Worm (Caenorhabditis elegans) whole organism, L4 larva: ENCODE results near the gene talp-3.

Experiments
- F10B5.3 ChIP-seq: sonication (generic microtip); optimal IDR thresholded peaks from 2 replicates; lab custom pipeline; 2016; ENCODE audit warnings: mild to moderate bottlenecking, missing genetic modification characterization, missing compliant biosample characterization
- F26F4.8 ChIP-seq: fragments of 200-800 bp; sonication (Bioruptor generic); conservative IDR thresholded peaks from 2 replicates; pipeline ENCODE4 v1.3.6; 2022; ENCODE audit warnings: missing genetic modification characterization, missing compliant biosample characterization
- F49E8.2 ChIP-seq: sonication (generic microtip); optimal IDR thresholded peaks from 2 replicates; lab custom pipeline; 2016; ENCODE audit warnings: missing compliant biosample characterization, mild to moderate bottlenecking, missing genetic modification characterization, borderline replicate concordance
- Y105C5A.15 ChIP-seq: fragments of 200-800 bp; sonication (Bioruptor generic); IDR thresholded peaks from 2 replicates; pipeline ENCODE4 v1.3.6; 2022; ENCODE audit warnings: missing genetic modification characterization, missing compliant biosample characterization
- Y5F2A.4 ChIP-seq: fragments of 200-800 bp; sonication (Bioruptor generic); optimal IDR thresholded peaks from 2 replicates; lab custom pipeline; 2018; ENCODE audit warnings: mild to moderate bottlenecking, missing genetic modification characterization, missing compliant biosample characterization
- Y75B8A.6 ChIP-seq: fragments of 200-800 bp; sonication (Bioruptor generic); IDR thresholded peaks from 2 replicates; pipeline ENCODE4 v1.3.6; 2022; ENCODE audit warnings: missing genetic modification reagents, missing genetic modification characterization, missing compliant biosample characterization
- ZK337.2 ChIP-seq: fragments of 200-800 bp; sonication (Bioruptor generic); IDR thresholded peaks from 2 replicates; pipeline ENCODE4 v1.3.6; 2022; ENCODE audit warnings: missing genetic modification reagents, missing genetic modification characterization, missing compliant biosample characterization
- ZK546.5 ChIP-seq, 2 experiments: sonication (generic microtip); optimal IDR thresholded peaks; 2 replicates each; lab custom pipeline; 2017; ENCODE audit warnings: missing biosample characterization in 2 of 2, missing genetic modification characterization in 2 of 2
- aha-1 ChIP-seq: fragments of 150-350 bp; peaks from one replicate; lab custom pipeline; 2014; ENCODE audit warnings: missing biosample characterization, missing genetic modification characterization
- ama-1 ChIP-seq: fragments of 150-350 bp; optimal IDR thresholded peaks from 2 replicates; lab custom pipeline; 2014; ENCODE audit warnings: inconsistent platforms, mixed read lengths
- ceh-20 ChIP-seq: fragments of 200-800 bp; sonication (Bioruptor generic); IDR thresholded peaks from 2 replicates; pipeline ENCODE4 v1.3.6; 2022; ENCODE audit warnings: missing genetic modification reagents, missing genetic modification characterization, missing compliant biosample characterization
- ceh-44 ChIP-seq: fragments of 200-800 bp; sonication (Bioruptor generic); IDR thresholded peaks from 2 replicates; pipeline ENCODE4 v1.3.6; 2022; ENCODE audit warnings: missing genetic modification reagents, missing genetic modification characterization, missing compliant biosample characterization
- ceh-62 ChIP-seq: sonication (generic microtip); optimal IDR thresholded peaks from 2 replicates; lab custom pipeline; 2017; ENCODE audit warnings: missing biosample characterization, missing genetic modification characterization
- ceh-82 ChIP-seq: sonication (generic microtip); optimal IDR thresholded peaks from 2 replicates; lab custom pipeline; 2017; ENCODE audit warnings: missing biosample characterization, missing genetic modification characterization
- ces-1 ChIP-seq: fragments of 150-350 bp; sonication (generic microtip); optimal IDR thresholded peaks from 4 replicates; lab custom pipeline; 2014; ENCODE audit warnings: missing biosample characterization, missing genetic modification reagents, missing genetic modification characterization
- cey-2 ChIP-seq: sonication (generic microtip); optimal IDR thresholded peaks from 3 replicates; lab custom pipeline; 2017; ENCODE audit warnings: missing genetic modification characterization, mild to moderate bottlenecking, missing compliant biosample characterization, antibody characterized with exemption, borderline replicate concordance; ENCODE audit not compliant: insufficient read depth
- ctbp-1 ChIP-seq: fragments of 200-800 bp; sonication (Bioruptor generic); IDR thresholded peaks from 2 replicates; pipeline ENCODE4 v1.3.6; 2022; ENCODE audit warnings: missing genetic modification reagents, missing genetic modification characterization, missing compliant biosample characterization
- daf-12 ChIP-seq: fragments of 150-350 bp; optimal IDR thresholded peaks from 2 replicates; lab custom pipeline; 2014; ENCODE audit warnings: missing biosample characterization, missing genetic modification reagents, missing genetic modification characterization
- dmd-9 ChIP-seq: fragments of 200-800 bp; sonication (Bioruptor generic); IDR thresholded peaks from 2 replicates; pipeline ENCODE4 v1.3.6; 2022; ENCODE audit warnings: missing genetic modification reagents, missing genetic modification characterization, missing compliant biosample characterization
- dve-1 ChIP-seq: sonication (generic microtip); optimal IDR thresholded peaks from 2 replicates; lab custom pipeline; 2017; ENCODE audit warnings: antibody characterized with exemption, mild to moderate bottlenecking, missing genetic modification characterization, missing compliant biosample characterization; ENCODE audit not compliant: insufficient read depth
- hlh-30 ChIP-seq: sonication (generic microtip); optimal IDR thresholded peaks from 2 replicates; lab custom pipeline; 2017; ENCODE audit warnings: antibody characterized with exemption, mild to moderate bottlenecking, missing genetic modification characterization, missing compliant biosample characterization; ENCODE audit not compliant: insufficient read depth
- hmg-1.1 ChIP-seq: fragments of 200-800 bp; sonication (Bioruptor generic); IDR thresholded peaks from 2 replicates; pipeline ENCODE4 v1.3.6; 2022; ENCODE audit warnings: missing genetic modification reagents, missing genetic modification characterization, missing compliant biosample characterization
- jun-1 ChIP-seq: fragments of 150-350 bp; optimal IDR thresholded peaks from 2 replicates; lab custom pipeline; 2014; ENCODE audit warnings: missing biosample characterization, missing genetic modification reagents, missing genetic modification characterization
- lim-7 ChIP-seq: fragments of 200-800 bp; sonication (Bioruptor generic); IDR thresholded peaks from 2 replicates; pipeline ENCODE4 v1.3.6; 2022; ENCODE audit warnings: missing genetic modification characterization, missing compliant biosample characterization
- lin-1 ChIP-seq: fragments of 200-800 bp; sonication (Bioruptor generic); IDR thresholded peaks from 2 replicates; pipeline ENCODE4 v1.3.6; 2022; ENCODE audit warnings: missing genetic modification reagents, missing genetic modification characterization, missing compliant biosample characterization
- lin-13 ChIP-seq: fragments of 150-350 bp; optimal IDR thresholded peaks from 2 replicates; lab custom pipeline; 2014; ENCODE audit warnings: missing biosample characterization, missing genetic modification reagents, missing genetic modification characterization
- lir-3 ChIP-seq: sonication (generic microtip); optimal IDR thresholded peaks from 2 replicates; lab custom pipeline; 2016; ENCODE audit warnings: mild to moderate bottlenecking, missing genetic modification characterization, missing compliant biosample characterization
- mdl-1 ChIP-seq, 2 experiments: fragments of 150-350 bp in 1 of 2; sonication (generic microtip) in 1 of 2; optimal IDR thresholded peaks; 2 replicates each; lab custom pipeline; 2014 to 2017; ENCODE audit warnings: missing biosample characterization in 2 of 2, missing genetic modification characterization in 2 of 2
- mdt-29 ChIP-seq: fragments of 200-800 bp; sonication (Bioruptor generic); IDR thresholded peaks from 2 replicates; pipeline ENCODE4 v1.3.6; 2022; ENCODE audit warnings: missing genetic modification reagents, missing genetic modification characterization, missing compliant biosample characterization
- nhr-10 ChIP-seq: fragments of 150-350 bp; optimal IDR thresholded peaks from 2 replicates; lab custom pipeline; 2014; ENCODE audit warnings: missing biosample characterization, missing genetic modification characterization
- nhr-102 ChIP-seq: sonication (generic microtip); optimal IDR thresholded peaks from 2 replicates; lab custom pipeline; 2016; ENCODE audit warnings: mild to moderate bottlenecking, missing genetic modification characterization, moderate library complexity, missing compliant biosample characterization
- nhr-11 ChIP-seq: fragments of 150-350 bp; optimal IDR thresholded peaks from 2 replicates; lab custom pipeline; 2014; ENCODE audit warnings: missing biosample characterization, missing genetic modification characterization
- nhr-237 ChIP-seq: sonication (generic microtip); optimal IDR thresholded peaks from 2 replicates; lab custom pipeline; 2017; ENCODE audit warnings: missing biosample characterization, missing genetic modification characterization
- nhr-28 ChIP-seq: fragments of 150-350 bp; optimal IDR thresholded peaks from 2 replicates; lab custom pipeline; 2014; ENCODE audit warnings: missing biosample characterization, missing genetic modification characterization
- nhr-42 ChIP-seq: fragments of 200-800 bp; sonication (Bioruptor generic); IDR thresholded peaks from 2 replicates; pipeline ENCODE4 v1.3.6; 2022; ENCODE audit warnings: missing genetic modification characterization, missing compliant biosample characterization
- nhr-48 ChIP-seq: sonication (generic microtip); optimal IDR thresholded peaks from 2 replicates; lab custom pipeline; 2016; ENCODE audit warnings: mild to moderate bottlenecking, missing genetic modification characterization, missing compliant biosample characterization
- nhr-6 ChIP-seq: fragments of 150-350 bp; optimal IDR thresholded peaks from 2 replicates; lab custom pipeline; 2014; ENCODE audit warnings: missing biosample characterization, missing genetic modification characterization
- nhr-77 ChIP-seq: fragments of 150-350 bp; optimal IDR thresholded peaks from 2 replicates; lab custom pipeline; 2014; ENCODE audit warnings: missing biosample characterization, missing genetic modification characterization
- php-3 ChIP-seq: fragments of 200-800 bp; sonication (Bioruptor generic); IDR thresholded peaks from 2 replicates; pipeline ENCODE4 v1.3.6; 2022; ENCODE audit warnings: missing genetic modification reagents, missing genetic modification characterization, missing compliant biosample characterization
- rbr-2 ChIP-seq: sonication (generic microtip); optimal IDR thresholded peaks from 2 replicates; lab custom pipeline; 2016; ENCODE audit warnings: missing genotype, missing genetic modification characterization, missing compliant biosample characterization
- saeg-2 ChIP-seq: fragments of 200-800 bp; sonication (Bioruptor generic); IDR thresholded peaks from 2 replicates; pipeline ENCODE4 v1.3.6; 2022; ENCODE audit warnings: missing genetic modification reagents, missing genetic modification characterization, missing compliant biosample characterization
- sdz-12 ChIP-seq: fragments of 200-800 bp; sonication (Bioruptor generic); optimal IDR thresholded peaks from 2 replicates; lab custom pipeline; 2018; ENCODE audit warnings: mild to moderate bottlenecking, missing genetic modification characterization, missing compliant biosample characterization
- skn-1 ChIP-seq: fragments of 150-350 bp; optimal IDR thresholded peaks from 2 replicates; lab custom pipeline; 2014; ENCODE audit warnings: missing biosample characterization, missing genetic modification characterization
- snpc-1.2 ChIP-seq: fragments of 200-800 bp; sonication (Bioruptor generic); IDR thresholded peaks from 2 replicates; pipeline ENCODE4 v1.3.6; 2022; ENCODE audit warnings: missing genetic modification reagents, missing genetic modification characterization, missing compliant biosample characterization
- spr-1 ChIP-seq: sonication (generic microtip); optimal IDR thresholded peaks from 2 replicates; lab custom pipeline; 2016; ENCODE audit warnings: mild to moderate bottlenecking, missing genetic modification characterization, missing compliant biosample characterization
- tag-97 ChIP-seq: fragments of 200-800 bp; sonication (Bioruptor generic); IDR thresholded peaks from 2 replicates; pipeline ENCODE4 v1.3.6; 2022; ENCODE audit warnings: missing genetic modification characterization, missing compliant biosample characterization
- tra-1 ChIP-seq: fragments of 200-800 bp; sonication (Bioruptor generic); IDR thresholded peaks from 2 replicates; pipeline ENCODE4 v1.3.6; 2022; ENCODE audit warnings: missing genetic modification reagents, missing genetic modification characterization, missing compliant biosample characterization
- unc-39 ChIP-seq: sonication (generic microtip); optimal IDR thresholded peaks from 2 replicates; lab custom pipeline; 2017; ENCODE audit warnings: missing biosample characterization, missing genetic modification characterization
- vab-7 ChIP-seq: fragments of 200-800 bp; sonication (Bioruptor generic); IDR thresholded peaks from 2 replicates; pipeline ENCODE4 v1.3.6; 2022; ENCODE audit warnings: missing genetic modification reagents, missing genetic modification characterization, missing compliant biosample characterization
- zag-1 ChIP-seq: fragments of 150-350 bp; optimal IDR thresholded peaks from 2 replicates; lab custom pipeline; 2014; ENCODE audit warnings: missing biosample characterization, missing genetic modification characterization
- zfp-3 ChIP-seq: fragments of 200-800 bp; sonication (Bioruptor generic); conservative IDR thresholded peaks from 2 replicates; pipeline ENCODE4 v1.3.6; 2022; ENCODE audit warnings: missing genetic modification reagents, missing genetic modification characterization, missing compliant biosample characterization
- ztf-11 ChIP-seq: fragments of 150-350 bp; optimal IDR thresholded peaks from 2 replicates; lab custom pipeline; 2014; ENCODE audit warnings: missing biosample characterization, missing genetic modification characterization
- ztf-7 ChIP-seq: fragments of 150-350 bp; optimal IDR thresholded peaks from 2 replicates; lab custom pipeline; 2014; ENCODE audit warnings: missing biosample characterization, missing genetic modification characterization

The talp-3 gene

DNA sequence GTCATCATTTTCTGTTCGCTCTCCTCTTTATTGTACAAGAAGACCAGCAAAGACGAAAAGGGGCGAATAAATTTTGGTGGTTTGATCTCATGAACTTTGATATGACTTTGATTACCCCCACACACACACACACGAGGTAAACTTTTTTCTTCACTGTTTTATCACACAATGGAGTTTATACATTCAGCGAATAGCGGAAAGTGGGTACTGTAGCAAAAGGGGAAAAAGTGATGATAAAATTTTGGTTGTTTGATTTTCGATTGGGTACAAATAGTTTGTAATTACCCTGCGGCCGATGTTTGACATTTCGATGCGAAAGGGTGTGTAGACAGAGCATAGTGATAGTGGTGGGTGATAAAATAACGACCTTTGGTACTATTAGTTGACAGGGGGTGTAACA, 58.9 kb downstream of the talp-3 start (continued):
- TF ChIP-seq lin-1 (GFP tag; lab: Robert Waterston, UW) (no peak), jun-1 (tag; lab: Kevin White, UChicago) (peak; percentile 78), ZK546.5 (tag; optimal IDR thresholded peaks at IDR 0.05; lab: Kevin White, UChicago) (no peak), nhr-42 (GFP tag; lab: Robert Waterston, UW) (no peak), tag-97 (no peak), nhr-102 (tag; lab: Kevin White, UChicago) (peak; percentile 96), lim-7 (GFP tag; lab: Robert Waterston, UW) (no peak), php-3 (peak; percentile 98), ceh-62 (tag; lab: Kevin White, UChicago) (no peak), ztf-7 (tag; lab: Kevin White, UChicago) (peak; percentile 45), ceh-44 (no peak), lir-3 (no peak), nhr-10 (tag; lab: Kevin White, UChicago) (peak; percentile 95), mdt-29 (GFP tag; lab: Robert Waterston, UW) (0 out of 2 replicates have a peak, but pooled peaks have one; percentile 61), nhr-48 (peak; percentile 99), spr-1 (tag; lab: Kevin White, UChicago) (peak; percentile 32), F10B5.3 (tag; lab: Kevin White, UChicago) (no peak), ama-1 (lab: Kevin White, UChicago) (no peak), unc-39 (tag; lab: Kevin White, UChicago) (no peak), ceh-20 (GFP tag; lab: Robert Waterston, UW) (peak; percentile 74), lin-13 (GFP tag; lab: Kevin White, UChicago) (peak; percentile 44), nhr-11 (tag; lab: Kevin White, UChicago) (peak; percentile 73), ctbp-1 (no peak), daf-12 (tag; lab: Kevin White, UChicago) (no peak), nhr-237 (tag; lab: Kevin White, UChicago) (peak; percentile 7), nhr-28 (tag; lab: Kevin White, UChicago) (peak; percentile 99), hlh-30 (tag; lab: Kevin White, UChicago) (peak; percentile 92), Y75B8A.6 (GFP tag; lab: Robert Waterston, UW) (no peak), Y105C5A.15 (no peak), dmd-9 (GFP tag; lab: Robert Waterston, UW) (no peak), mdl-1 (tag; optimal IDR thresholded peaks at IDR 0.05; lab: Kevin White, UChicago) (peak; percentile 83 to 99), aha-1 (peak; percentile 81), nhr-6 (tag; lab: Kevin White, UChicago) (peak; percentile 94), saeg-2 (no peak; the same call in none of the 2 replicates), ceh-82 (tag; lab: Kevin White, UChicago) (no peak), Y5F2A.4 (GFP tag; lab: Kevin White, UChicago) (no peak), vab-7 (GFP tag; lab: Robert Waterston, UW) (no peak), tra-1 (no peak; the same call in 1 of the 2 replicates), F49E8.2 (tag; lab: Kevin White, UChicago) (no peak), snpc-1.2 (GFP tag; lab: Robert Waterston, UW) (no peak), ztf-11 (no peak), dve-1 (tag; lab: Kevin White, UChicago) (peak; percentile 99), sdz-12 (GFP tag; lab: Kevin White, UChicago) (no peak), ces-1 (GFP tag; lab: Kevin White, UChicago) (no peak), F26F4.8 (GFP tag; lab: Robert Waterston, UW) (no peak), skn-1 (tag; lab: Kevin White, UChicago) (no peak), hmg-1.1 (GFP tag; lab: Robert Waterston, UW) (no peak), nhr-77 (tag; lab: Kevin White, UChicago) (peak; percentile 97), ZK337.2 (GFP tag; lab: Robert Waterston, UW) (no peak), zag-1 (tag; lab: Kevin White, UChicago) (no peak), zfp-3 (0 out of 2 replicates have a peak, but pooled peaks have one; percentile 58), cey-2 (tag; lab: Kevin White, UChicago) (peak; percentile 92), rbr-2 (tag; lab: Kevin White, UChicago) (peak; percentile 58)
